Worm (Caenorhabditis elegans) whole organism, young adult: ENCODE results near the gene C09G9.8.

Source experiments
- B0019.2 ChIP-seq: fragments of 200-800 bp; sonication (Bioruptor generic); conservative IDR thresholded peaks from 2 replicates; pipeline ENCODE4 v1.3.6; 2022; ENCODE audit warnings: missing genetic modification reagents, missing genetic modification characterization, missing compliant biosample characterization
- C06A6.2 ChIP-seq: fragments of 200-800 bp; sonication (Bioruptor generic); conservative IDR thresholded peaks from 2 replicates; pipeline ENCODE4 v1.3.6; 2022; ENCODE audit warnings: missing genetic modification characterization, missing compliant biosample characterization
- F57C9.4 ChIP-seq: sonication (generic microtip); optimal IDR thresholded peaks from 2 replicates; lab custom pipeline; 2017; ENCODE audit warnings: mild to moderate bottlenecking, missing genetic modification characterization, missing compliant biosample characterization
- K11D2.4 ChIP-seq: fragments of 200-800 bp; sonication (Bioruptor generic); IDR thresholded peaks from 2 replicates; pipeline ENCODE4 v1.3.6; 2022; ENCODE audit warnings: missing genetic modification reagents, missing genetic modification characterization, missing compliant biosample characterization
- T26A5.8 ChIP-seq: sonication (generic microtip); optimal IDR thresholded peaks from 2 replicates; lab custom pipeline; 2016; ENCODE audit warnings: missing genetic modification characterization, missing compliant biosample characterization
- ZK185.1 ChIP-seq: sonication (generic microtip); optimal IDR thresholded peaks from 2 replicates; lab custom pipeline; 2016; ENCODE audit warnings: mild to moderate bottlenecking, missing genetic modification characterization, missing compliant biosample characterization; ENCODE audit not compliant: poor library complexity, severe bottlenecking
- akir-1 ChIP-seq: fragments of 200-800 bp; sonication (Bioruptor generic); optimal IDR thresholded peaks from 2 replicates; lab custom pipeline; 2018; ENCODE audit warnings: mild to moderate bottlenecking, missing genetic modification characterization, moderate library complexity, missing compliant biosample characterization
- ama-1 ChIP-seq, 3 experiments: fragments of 150-350 bp in 1 of 3; sonication (generic microtip) in 2 of 3; optimal IDR thresholded peaks; 2 replicates each; lab custom pipeline; 2014 to 2018; ENCODE audit warnings: missing biosample characterization in 2 of 3, missing genetic modification characterization in 2 of 3, missing genetic modification reagents in 2 of 3
- efl-1 ChIP-seq: fragments of 150-350 bp; optimal IDR thresholded peaks from 2 replicates; lab custom pipeline; 2014; ENCODE audit warnings: missing biosample characterization, missing genetic modification reagents, missing genetic modification characterization
- hrde-1 ChIP-seq: sonication (generic microtip); optimal IDR thresholded peaks from 2 replicates; lab custom pipeline; 2016; ENCODE audit warnings: missing genetic modification characterization, mild to moderate bottlenecking, missing compliant biosample characterization, moderate library complexity, missing genotype, missing genetic modification reagents, borderline replicate concordance
- lin-40 ChIP-seq: sonication (generic microtip); optimal IDR thresholded peaks from 2 replicates; lab custom pipeline; 2016; ENCODE audit warnings: missing genetic modification characterization, mild to moderate bottlenecking, missing compliant biosample characterization, missing genotype, missing genetic modification reagents
- nfyb-1 ChIP-seq: fragments of 200-800 bp; sonication (Bioruptor generic); IDR thresholded peaks from 2 replicates; pipeline ENCODE4 v1.3.6; 2022; ENCODE audit warnings: missing genetic modification reagents, missing genetic modification characterization, missing compliant biosample characterization
- pha-4 ChIP-seq: fragments of 150-350 bp; sonication (generic microtip); optimal IDR thresholded peaks from 2 replicates; lab custom pipeline; 2014; ENCODE audit warnings: missing biosample characterization, missing genetic modification reagents, missing genetic modification characterization
- snpc-4 ChIP-seq, 5 experiments: fragments of 150-350 bp in 1 of 5; sonication (generic microtip) in 4 of 5; optimal IDR thresholded peaks; 2 replicates each; lab custom pipeline; 2014 to 2018; ENCODE audit warnings: missing genetic modification characterization in 5 of 5, missing biosample characterization in 3 of 5, antibody characterized with exemption in 2 of 5, mild to moderate bottlenecking in 2 of 5, missing compliant biosample characterization in 2 of 5, missing genotype in 2 of 5, moderate library complexity in 2 of 5, missing genetic modification reagents in 1 of 5

ce11 chrIV:8901346-8901745 lies 20.1 kb downstream of the C09G9.8 start, which contains the start of gene C27B7.5:
- TF ChIP-seq snpc-4 (GFP tag; optimal IDR thresholded peaks at IDR 0.05; lab: Kevin White, UChicago) (no peak), snpc-4 (tag; optimal IDR thresholded peaks at IDR 0.05; lab: Kevin White, UChicago) (peak in 1 of 4 experiments; percentile 20), B0019.2 (GFP tag; lab: Robert Waterston, UW) (no peak), T26A5.8 (tag; lab: Kevin White, UChicago) (no peak), ZK185.1 (tag; lab: Kevin White, UChicago) (no peak), efl-1 (GFP tag; lab: Kevin White, UChicago) (no peak), pha-4 (no peak), F57C9.4 (tag; lab: Kevin White, UChicago) (no peak), hrde-1 (tag; lab: Kevin White, UChicago) (peak; percentile 35), nfyb-1 (no peak), ama-1 (optimal IDR thresholded peaks at IDR 0.05; lab: Kevin White, UChicago) (no peak), ama-1 (GFP tag; optimal IDR thresholded peaks at IDR 0.05; lab: Kevin White, UChicago) (no peak), akir-1 (GFP tag; lab: Kevin White, UChicago) (no peak), C06A6.2 (no peak), lin-40 (tag; lab: Kevin White, UChicago) (no peak), K11D2.4 (GFP tag; lab: Robert Waterston, UW) (no peak)
